Worm (Caenorhabditis elegans) whole organism, late embryonic: ENCODE results near the gene T05H4.15.

Experiments used
- ama-1 ChIP-seq: fragments of 150-350 bp; optimal IDR thresholded peaks from 2 replicates; lab custom pipeline; 2014
- fkh-10 ChIP-seq: fragments of 150-350 bp; optimal IDR thresholded peaks from 2 replicates; lab custom pipeline; 2014; ENCODE audit warnings: missing biosample characterization, missing genetic modification reagents, missing genetic modification characterization
- hlh-8 ChIP-seq: sonication (generic microtip); optimal IDR thresholded peaks from 2 replicates; lab custom pipeline; 2016; ENCODE audit warnings: missing genotype, missing genetic modification characterization, missing compliant biosample characterization
- unc-55 ChIP-seq: sonication (generic microtip); optimal IDR thresholded peaks from 2 replicates; lab custom pipeline; 2017; ENCODE audit warnings: missing biosample characterization, missing genetic modification reagents, missing genetic modification characterization

DNA sequence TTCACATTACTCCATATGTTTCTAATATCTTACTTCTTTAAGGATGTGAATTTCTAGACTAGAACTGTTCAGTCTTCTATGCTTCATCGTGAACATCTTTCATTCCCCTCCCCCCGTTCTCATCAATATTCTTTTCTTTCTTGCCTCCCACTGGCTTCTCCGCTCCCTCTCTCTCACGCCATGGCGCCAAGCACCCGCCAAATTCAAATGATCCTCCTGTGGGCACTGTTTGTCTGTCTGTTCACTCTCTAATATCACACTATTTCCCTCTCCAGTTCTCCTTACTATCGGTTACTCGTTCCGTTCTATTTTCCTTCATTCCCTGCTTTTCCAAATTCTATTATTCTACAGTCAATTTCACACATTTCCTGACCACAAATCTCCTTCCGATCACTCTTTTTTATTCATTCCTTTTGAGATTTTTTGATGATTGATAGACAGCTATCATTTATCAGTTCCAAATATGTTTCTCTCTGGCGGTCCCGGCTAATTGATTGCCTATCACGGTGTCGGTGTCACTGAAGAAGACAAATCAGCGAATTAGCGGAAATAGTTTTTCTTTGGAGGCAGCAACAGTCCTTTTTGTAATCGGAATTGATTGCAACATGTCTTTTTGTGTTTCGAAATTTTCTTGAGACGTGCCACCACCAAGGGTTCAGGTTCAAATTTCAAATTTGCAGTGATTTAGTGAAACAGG lies 16.9 kb upstream of the T05H4.15 start:
- TF ChIP-seq unc-55 (GFP tag; lab: Kevin White, UChicago) (no peak), fkh-10 (GFP tag; lab: Kevin White, UChicago) (no peak), hlh-8 (tag; lab: Kevin White, UChicago) (no peak), ama-1 (lab: Kevin White, UChicago) (no peak)
